Fruit fly (Drosophila melanogaster): Measurements from ENCODE around the gene CG34367.

- TF ChIP-seq Myc (optimal IDR thresholded peaks at IDR 0.05) (no peak), psq (optimal IDR thresholded peaks at IDR 0.05) (no peak), insv (optimal IDR thresholded peaks at IDR 0.05) (no peak), h (optimal IDR thresholded peaks at IDR 0.05) (no peak), ttk (optimal IDR thresholded peaks at IDR 0.05) (no peak), Sin3A (optimal IDR thresholded peaks at IDR 0.05) (no peak)
These were observed 51.8 kb downstream of the CG34367 start, which contains the start of gene CG13138 for dm6 chr2L:10301918-10302317.
